Fruit fly (Drosophila melanogaster) whole organism, prepupa: Measurements from ENCODE around the gene Bug22.
A peak's percentile ranks its signal among the peaks of the same experiment; 100 is the strongest.

Experiments
- CG11294 ChIP-seq: fragments of 200-800 bp; sonication (Bioruptor generic); IDR thresholded peaks from 2 replicates; pipeline ENCODE4 v1.3.6; 2022; ENCODE audit warnings: missing biosample characterization, missing genetic modification characterization
- CG3032 ChIP-seq: fragments of 200-800 bp; optimal IDR thresholded peaks from 2 replicates; lab custom pipeline; 2019; ENCODE audit warnings: missing biosample characterization, mild to moderate bottlenecking, missing genetic modification characterization, moderate library complexity
- CG8119 ChIP-seq: fragments of 200-800 bp; sonication (Bioruptor generic); IDR thresholded peaks from 3 replicates; pipeline ENCODE4 v1.3.6; 2022; ENCODE audit warnings: missing biosample characterization, missing genetic modification characterization
- Eip93F ChIP-seq: fragments of 200-800 bp; sonication (Bioruptor generic); optimal IDR thresholded peaks from 2 replicates; lab custom pipeline; 2016; ENCODE audit warnings: missing biosample characterization, mild to moderate bottlenecking, missing genetic modification characterization
- Hr4 ChIP-seq: fragments of 200-800 bp; sonication (Bioruptor generic); optimal IDR thresholded peaks from 3 replicates; lab custom pipeline; 2016; ENCODE audit warnings: missing biosample characterization, missing genetic modification characterization
- Sox14 ChIP-seq: fragments of 200-800 bp; sonication (Bioruptor generic); optimal IDR thresholded peaks from 3 replicates; lab custom pipeline; 2016; ENCODE audit warnings: missing biosample characterization, missing genetic modification characterization
- cyc ChIP-seq: fragments of 200-800 bp; sonication (Bioruptor generic); optimal IDR thresholded peaks from 3 replicates; lab custom pipeline; 2016; ENCODE audit warnings: missing biosample characterization, missing genetic modification characterization
- dsx ChIP-seq: fragments of 200-800 bp; optimal IDR thresholded peaks from 3 replicates; lab custom pipeline; 2019; ENCODE audit warnings: missing biosample characterization, mild to moderate bottlenecking, missing genetic modification characterization, moderate library complexity; ENCODE audit not compliant: poor library complexity, severe bottlenecking
- fd85E ChIP-seq: fragments of 200-800 bp; sonication (Bioruptor generic); optimal IDR thresholded peaks from 3 replicates; lab custom pipeline; 2016; ENCODE audit warnings: missing biosample characterization, missing genetic modification characterization
- spab ChIP-seq: fragments of 200-800 bp; sonication (Bioruptor generic); optimal IDR thresholded peaks from 2 replicates; lab custom pipeline; 2017; ENCODE audit warnings: missing biosample characterization, mild to moderate bottlenecking, missing genetic modification characterization, missing genetic modification reagents
- vri ChIP-seq: fragments of 200-800 bp; sonication (Bioruptor generic); optimal IDR thresholded peaks from 3 replicates; lab custom pipeline; 2016; ENCODE audit warnings: missing biosample characterization, mild to moderate bottlenecking, missing genetic modification characterization

- TF ChIP-seq Eip93F (GFP tag; lab: Kevin White, UChicago) (peak; percentile 52), vri (GFP tag; lab: Kevin White, UChicago) (no peak), spab (GFP tag; lab: Kevin White, UChicago) (no peak), CG3032 (peak; percentile 79), CG11294 (GFP tag; lab: Robert Waterston, UW) (no peak), fd85E (GFP tag; lab: Kevin White, UChicago) (no peak), Hr4 (GFP tag; lab: Kevin White, UChicago) (no peak), Sox14 (GFP tag; lab: Kevin White, UChicago) (no peak), CG8119 (GFP tag; lab: Robert Waterston, UW) (no peak), cyc (GFP tag; lab: Kevin White, UChicago) (peak; percentile 47), dsx (GFP tag; lab: Kevin White, UChicago) (no peak)
Observed at dm6 chr2L:10413251-10414127, 17.2 kb downstream of the Bug22 start, which contains the start of the genes CG5355 and Klp31E.
